Fruit fly (Drosophila melanogaster) whole organism, embryonic: ENCODE results near the gene regucalcin.

Source experiments
- CG11696 ChIP-seq: fragments of 200-800 bp; sonication (Bioruptor generic); IDR thresholded peaks from 2 replicates; pipeline ENCODE4 v1.3.6; 2022; ENCODE audit warnings: missing biosample characterization, missing genetic modification characterization
- CG12104 ChIP-seq: fragments of 200-800 bp; sonication (Bioruptor generic); optimal IDR thresholded peaks from 3 replicates; lab custom pipeline; 2016; ENCODE audit warnings: missing biosample characterization, missing genetic modification characterization
- CG12299 ChIP-seq: fragments of 200-800 bp; sonication (Bioruptor generic); optimal IDR thresholded peaks from 2 replicates; lab custom pipeline; 2018; ENCODE audit warnings: missing biosample characterization, mild to moderate bottlenecking, missing genetic modification characterization
- CG15696 ChIP-seq: fragments of 200-800 bp; sonication (Bioruptor generic); optimal IDR thresholded peaks from 2 replicates; lab custom pipeline; 2019; ENCODE audit warnings: missing biosample characterization, mild to moderate bottlenecking, missing genetic modification characterization, moderate library complexity
- CG16863 ChIP-seq: fragments of 200-800 bp; sonication (Bioruptor generic); optimal IDR thresholded peaks from 3 replicates; lab custom pipeline; 2016; ENCODE audit warnings: missing biosample characterization, missing genetic modification characterization
- CG17385 ChIP-seq: fragments of 200-800 bp; sonication (Bioruptor generic); optimal IDR thresholded peaks from 3 replicates; lab custom pipeline; 2018; ENCODE audit warnings: missing biosample characterization, mild to moderate bottlenecking, missing genetic modification characterization
- CG1832 ChIP-seq: fragments of 200-800 bp; sonication (Bioruptor generic); optimal IDR thresholded peaks from 2 replicates; lab custom pipeline; 2017; ENCODE audit warnings: missing biosample characterization, mild to moderate bottlenecking, missing genetic modification characterization, inconsistent platforms
- CG30020 ChIP-seq: fragments of 200-800 bp; optimal IDR thresholded peaks from 2 replicates; lab custom pipeline; 2019; ENCODE audit warnings: missing biosample characterization, mild to moderate bottlenecking, missing genetic modification characterization, moderate library complexity
- CG32532 ChIP-seq: fragments of 200-800 bp; sonication (Bioruptor generic); IDR thresholded peaks from 2 replicates; pipeline ENCODE4 v1.3.6; 2022; ENCODE audit warnings: missing biosample characterization, missing genetic modification characterization
- CG34224 ChIP-seq: fragments of 200-800 bp; sonication (Bioruptor generic); IDR thresholded peaks from 3 replicates; pipeline ENCODE4 v1.3.6; 2022; ENCODE audit warnings: missing biosample characterization, missing genetic modification characterization; ENCODE audit not compliant: partially characterized antibody
- CG34376 ChIP-seq: fragments of 200-800 bp; sonication (Bioruptor generic); optimal IDR thresholded peaks from 2 replicates; lab custom pipeline; 2018; ENCODE audit warnings: missing biosample characterization, mild to moderate bottlenecking, missing genetic modification characterization
- CG3995 ChIP-seq: fragments of 200-800 bp; sonication (Bioruptor generic); optimal IDR thresholded peaks from 3 replicates; lab custom pipeline; 2016; ENCODE audit warnings: missing biosample characterization, missing genetic modification characterization
- CG42726 ChIP-seq: fragments of 200-800 bp; sonication (Bioruptor generic); IDR thresholded peaks from 2 replicates; pipeline ENCODE4 v1.3.6; 2022; ENCODE audit warnings: missing biosample characterization, missing genetic modification characterization; ENCODE audit not compliant: partially characterized antibody
- CG6791 ChIP-seq: fragments of 200-800 bp; sonication (Bioruptor generic); IDR thresholded peaks from 3 replicates; pipeline ENCODE4 v1.3.6; 2022; ENCODE audit warnings: missing biosample characterization, missing genetic modification characterization; ENCODE audit not compliant: partially characterized antibody
- CG7745 ChIP-seq: fragments of 200-800 bp; sonication (Bioruptor generic); optimal IDR thresholded peaks from 2 replicates; lab custom pipeline; 2018; ENCODE audit warnings: missing biosample characterization, mild to moderate bottlenecking, missing genetic modification characterization, moderate library complexity
- CG8281 ChIP-seq: fragments of 200-800 bp; sonication (Bioruptor generic); optimal IDR thresholded peaks from 2 replicates; lab custom pipeline; 2018; ENCODE audit warnings: missing biosample characterization, mild to moderate bottlenecking, missing genetic modification characterization, moderate library complexity
- CG9932 ChIP-seq: fragments of 200-800 bp; sonication (Bioruptor generic); IDR thresholded peaks from 2 replicates; pipeline ENCODE4 v1.3.6; 2022; ENCODE audit warnings: missing biosample characterization, missing genetic modification characterization
- Doc3 ChIP-seq: fragments of 200-800 bp; sonication (Bioruptor generic); IDR thresholded peaks from 3 replicates; pipeline ENCODE4 v1.3.6; 2022; ENCODE audit warnings: missing biosample characterization, missing genetic modification characterization; ENCODE audit not compliant: partially characterized antibody
- Dp ChIP-seq: fragments of 200-800 bp; sonication (Bioruptor generic); optimal IDR thresholded peaks from 2 replicates; lab custom pipeline; 2018; ENCODE audit warnings: missing biosample characterization, mild to moderate bottlenecking, missing genetic modification characterization, moderate library complexity
- Dref ChIP-seq: fragments of 200-800 bp; sonication (Bioruptor generic); IDR thresholded peaks from 2 replicates; pipeline ENCODE4 v1.3.6; 2022; ENCODE audit warnings: missing biosample characterization, missing genetic modification characterization
- E2f1 ChIP-seq: fragments of 200-800 bp; sonication (Bioruptor generic); IDR thresholded peaks from 2 replicates; pipeline ENCODE4 v1.3.6; 2022; ENCODE audit warnings: missing biosample characterization, missing genetic modification characterization
- Gsc ChIP-seq: fragments of 200-800 bp; sonication (Bioruptor generic); IDR thresholded peaks from 2 replicates; pipeline ENCODE4 v1.3.6; 2022; ENCODE audit warnings: missing biosample characterization, missing genetic modification characterization
- Jarid2 ChIP-seq: fragments of 200-800 bp; sonication (Bioruptor generic); optimal IDR thresholded peaks from 3 replicates; lab custom pipeline; 2017; ENCODE audit warnings: mild to moderate bottlenecking, missing biosample characterization, missing genetic modification reagents, missing genetic modification characterization
- MBD-R2 ChIP-seq: fragments of 200-800 bp; sonication (Bioruptor generic); IDR thresholded peaks from 2 replicates; pipeline ENCODE4 v1.3.6; 2022; ENCODE audit warnings: missing biosample characterization, missing genetic modification characterization
- Poxn ChIP-seq: fragments of 200-800 bp; sonication (Bioruptor generic); IDR thresholded peaks from 2 replicates; pipeline ENCODE4 v1.3.6; 2022; ENCODE audit warnings: missing biosample characterization, missing genetic modification characterization
- Sin3A ChIP-seq: fragments of >200 bp; optimal IDR thresholded peaks from 2 replicates; lab custom pipeline; 2018
- Sry-δ ChIP-seq: fragments of 200-800 bp; sonication (Bioruptor generic); optimal IDR thresholded peaks from 2 replicates; lab custom pipeline; 2016; ENCODE audit warnings: missing biosample characterization, missing genetic modification characterization
- Ssrp ChIP-seq: fragments of 200-800 bp; sonication (Bioruptor generic); optimal IDR thresholded peaks from 2 replicates; lab custom pipeline; 2018; ENCODE audit warnings: missing biosample characterization, mild to moderate bottlenecking, missing genetic modification characterization, moderate library complexity
- amos ChIP-seq: fragments of 200-800 bp; sonication (Bioruptor generic); IDR thresholded peaks from 2 replicates; pipeline ENCODE4 v1.3.6; 2022; ENCODE audit warnings: missing biosample characterization, missing genetic modification characterization; ENCODE audit not compliant: partially characterized antibody
- ato ChIP-seq: fragments of 200-800 bp; sonication (Bioruptor generic); IDR thresholded peaks from 2 replicates; pipeline ENCODE4 v1.3.6; 2022; ENCODE audit warnings: missing biosample characterization, missing genetic modification characterization; ENCODE audit not compliant: partially characterized antibody
- bab2 ChIP-seq: fragments of 200-800 bp; sonication (Bioruptor generic); optimal IDR thresholded peaks from 2 replicates; lab custom pipeline; 2016; ENCODE audit warnings: missing biosample characterization, missing genetic modification characterization
- cad ChIP-seq: fragments of >200 bp; optimal IDR thresholded peaks from 2 replicates; lab custom pipeline; 2017; ENCODE audit warnings: missing biosample characterization, missing genetic modification characterization
- chinmo ChIP-seq: fragments of 200-800 bp; sonication (Bioruptor generic); IDR thresholded peaks from 4 replicates; pipeline ENCODE4 v1.3.6; 2022; ENCODE audit warnings: missing biosample characterization, missing genetic modification characterization; ENCODE audit not compliant: partially characterized antibody
- crp ChIP-seq, 2 experiments: fragments of 200-800 bp; sonication (Bioruptor generic); optimal IDR thresholded peaks; 2 replicates in 1 of 2; 3 replicates in 1 of 2; lab custom pipeline; 2017; ENCODE audit warnings: missing biosample characterization in 2 of 2, missing genetic modification characterization in 2 of 2, mild to moderate bottlenecking in 1 of 2, moderate library complexity in 1 of 2
- hbn ChIP-seq: fragments of 200-800 bp; sonication (Bioruptor generic); IDR thresholded peaks from 2 replicates; pipeline ENCODE4 v1.3.6; 2022; ENCODE audit warnings: missing biosample characterization, missing genetic modification characterization; ENCODE audit not compliant: partially characterized antibody
- inv ChIP-seq: fragments of 200-800 bp; sonication (Bioruptor generic); IDR thresholded peaks from 2 replicates; pipeline ENCODE4 v1.3.6; 2022; ENCODE audit warnings: missing biosample characterization, missing genetic modification characterization; ENCODE audit not compliant: partially characterized antibody
- knrl ChIP-seq: fragments of 200-800 bp; sonication (Bioruptor generic); IDR thresholded peaks from 3 replicates; pipeline ENCODE4 v1.3.6; 2022; ENCODE audit warnings: missing biosample characterization, missing genetic modification characterization; ENCODE audit not compliant: partially characterized antibody
- nau ChIP-seq: fragments of 200-800 bp; sonication (Bioruptor generic); optimal IDR thresholded peaks from 3 replicates; lab custom pipeline; 2017; ENCODE audit warnings: missing biosample characterization, mild to moderate bottlenecking, missing genetic modification characterization, missing genetic modification reagents
- otp ChIP-seq: fragments of 200-800 bp; sonication (Bioruptor generic); IDR thresholded peaks from 3 replicates; pipeline ENCODE4, ENCODE4 v1.3.6; 2022; ENCODE audit warnings: missing biosample characterization, missing genetic modification characterization
- psq ChIP-seq: fragments of 200-800 bp; sonication (Bioruptor generic); optimal IDR thresholded peaks from 2 replicates; lab custom pipeline; 2017; ENCODE audit warnings: missing biosample characterization, missing genetic modification characterization
- pzg ChIP-seq: fragments of 200-800 bp; sonication (Bioruptor generic); optimal IDR thresholded peaks from 3 replicates; lab custom pipeline; 2018; ENCODE audit warnings: missing biosample characterization, mild to moderate bottlenecking, missing genetic modification characterization, moderate library complexity
- repo ChIP-seq: fragments of 200-800 bp; sonication (Bioruptor generic); optimal IDR thresholded peaks from 2 replicates; lab custom pipeline; 2016; ENCODE audit warnings: missing biosample characterization, missing genetic modification characterization
- row ChIP-seq: fragments of 200-800 bp; sonication (Bioruptor generic); IDR thresholded peaks from 3 replicates; pipeline ENCODE4 v1.3.6; 2022; ENCODE audit warnings: missing biosample characterization, missing genetic modification characterization
- sna ChIP-seq: fragments of 200-800 bp; sonication (Bioruptor generic); IDR thresholded peaks from 2 replicates; pipeline ENCODE4 v1.3.6; 2022; ENCODE audit warnings: missing biosample characterization, missing genetic modification characterization; ENCODE audit not compliant: partially characterized antibody
- sqz ChIP-seq: fragments of 200-800 bp; sonication (Bioruptor generic); optimal IDR thresholded peaks from 3 replicates; lab custom pipeline; 2018; ENCODE audit warnings: missing biosample characterization, mild to moderate bottlenecking, missing genetic modification characterization
- stwl ChIP-seq: fragments of 200-800 bp; sonication (Bioruptor generic); optimal IDR thresholded peaks from 3 replicates; lab custom pipeline; 2018; ENCODE audit warnings: missing biosample characterization, mild to moderate bottlenecking, missing genetic modification characterization, moderate library complexity
- tna ChIP-seq: fragments of 200-800 bp; sonication (Bioruptor generic); IDR thresholded peaks from 2 replicates; pipeline ENCODE4 v1.3.6; 2022; ENCODE audit warnings: missing biosample characterization, missing genetic modification characterization; ENCODE audit not compliant: partially characterized antibody
- unc-4 ChIP-seq: fragments of 200-800 bp; sonication (Bioruptor generic); IDR thresholded peaks from 2 replicates; pipeline ENCODE4 v1.3.6; 2022; ENCODE audit warnings: missing biosample characterization, missing genetic modification characterization; ENCODE audit not compliant: partially characterized antibody

Gene regucalcin

DNA sequence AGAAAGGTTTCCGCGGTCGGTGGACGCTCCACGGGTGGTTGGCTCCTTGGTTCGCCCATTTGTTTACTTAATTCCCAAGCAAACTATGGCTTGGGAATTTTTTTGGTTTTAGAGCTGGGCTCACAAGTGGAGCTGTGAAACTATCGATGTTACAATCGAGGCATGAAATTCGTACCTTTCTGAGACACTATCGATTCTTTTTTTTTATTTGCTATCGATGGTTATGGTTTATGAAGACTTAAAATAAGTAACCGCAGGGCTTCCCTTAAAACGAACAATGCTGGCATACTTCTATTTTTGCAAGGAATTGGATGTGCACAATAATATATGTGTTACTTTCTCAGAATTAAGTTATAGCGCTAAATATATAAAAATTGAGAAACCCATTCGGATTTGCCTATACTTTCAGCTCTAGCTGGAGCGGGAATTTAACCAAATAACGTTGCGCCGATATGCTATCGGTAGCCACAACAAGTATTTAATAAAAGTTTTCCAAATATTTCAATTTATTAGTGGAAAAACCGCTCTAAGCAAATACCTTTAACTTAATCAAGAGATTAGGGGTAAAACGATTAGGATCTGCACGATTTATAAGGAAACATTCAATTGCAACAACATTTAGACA is 5.8 kb downstream of the regucalcin start, which contains the start of gene Chrac-16 (continued):
- TF ChIP-seq inv, result peak; percentile 77
- TF ChIP-seq hbn, result peak; percentile 62
- peak; percentile 70 for TF ChIP-seq unc-4 (GFP tag; lab: Robert Waterston, UW)
- TF ChIP-seq CG42726 (GFP tag; lab: Robert Waterston, UW), result peak; percentile 54; the same call in 1 of the 2 replicates
- TF ChIP-seq Doc3 (GFP tag; lab: Robert Waterston, UW), result peak; percentile 67
- no peak for TF ChIP-seq bab2 (GFP tag; lab: Kevin White, UChicago)
- no peak for TF ChIP-seq nau (GFP tag; lab: Kevin White, UChicago)
- TF ChIP-seq Sin3A, result peak; percentile 45
- TF ChIP-seq CG6791 (GFP tag; lab: Robert Waterston, UW), result peak; percentile 84
- TF ChIP-seq Dref, result peak; percentile 76
- no peak for TF ChIP-seq E2f1 (GFP tag; lab: Robert Waterston, UW)
- peak; percentile 37; the same call in 2 of the 3 replicates for TF ChIP-seq row (GFP tag; lab: Robert Waterston, UW)
- no peak for TF ChIP-seq CG12299
- TF ChIP-seq CG3995, result peak; percentile 2
- TF ChIP-seq knrl (GFP tag; lab: Robert Waterston, UW), result peak; percentile 80
- no peak for TF ChIP-seq cad (GFP tag; lab: Kevin White, UChicago)
- TF ChIP-seq CG34224, result peak; percentile 61
- peak; percentile 19; the same call in 1 of the 2 replicates for TF ChIP-seq CG9932 (GFP tag; lab: Robert Waterston, UW)
- TF ChIP-seq CG7745 (tag; lab: Kevin White, UChicago), result no peak
- no peak for TF ChIP-seq CG17385 (GFP tag; lab: Kevin White, UChicago)
- TF ChIP-seq repo (GFP tag; lab: Kevin White, UChicago), result no peak
- TF ChIP-seq psq, result no peak
- TF ChIP-seq crp (GFP tag; optimal IDR thresholded peaks at IDR 0.05; lab: Kevin White, UChicago), result no peak
- TF ChIP-seq tna (GFP tag; lab: Robert Waterston, UW), result peak; percentile 70
- no peak for TF ChIP-seq Jarid2 (GFP tag; lab: Kevin White, UChicago)
- no peak for TF ChIP-seq Ssrp (tag; lab: Kevin White, UChicago)
- TF ChIP-seq sqz, result peak; percentile 19
- TF ChIP-seq chinmo (GFP tag; lab: Robert Waterston, UW), result peak; percentile 79; the same call in 3 of the 4 replicates
- TF ChIP-seq Poxn (GFP tag; lab: Robert Waterston, UW), result no peak
- no peak for TF ChIP-seq CG1832 (GFP tag; lab: Kevin White, UChicago)
- peak; percentile 83 for TF ChIP-seq Sry-δ (GFP tag; lab: Kevin White, UChicago)
- TF ChIP-seq Dp, result peak; percentile 11
- TF ChIP-seq stwl (tag; lab: Kevin White, UChicago), result peak; percentile 38
- no peak for TF ChIP-seq CG8281 (tag; lab: Kevin White, UChicago)
- no peak for TF ChIP-seq CG32532 (GFP tag; lab: Robert Waterston, UW)
- no peak for TF ChIP-seq Gsc (GFP tag; lab: Robert Waterston, UW)
- no peak for TF ChIP-seq CG30020 (tag; lab: Kevin White, UChicago)
- peak; percentile 81 for TF ChIP-seq amos (GFP tag; lab: Robert Waterston, UW)
- no peak for TF ChIP-seq CG15696 (tag; lab: Kevin White, UChicago)
- TF ChIP-seq otp (GFP tag; lab: Robert Waterston, UW), result no peak
- no peak for TF ChIP-seq CG34376 (GFP tag; lab: Kevin White, UChicago)
- TF ChIP-seq CG16863 (GFP tag; lab: Kevin White, UChicago), result no peak
- TF ChIP-seq sna (GFP tag; lab: Robert Waterston, UW), result peak; percentile 70
- TF ChIP-seq pzg, result peak; percentile 29
- peak; percentile 70 for TF ChIP-seq ato
- TF ChIP-seq MBD-R2 (GFP tag; lab: Robert Waterston, UW), result peak; percentile 55
- no peak for TF ChIP-seq CG12104
- TF ChIP-seq CG11696 (GFP tag; lab: Robert Waterston, UW), result no peak
